Worm (Caenorhabditis elegans): ENCODE data around the gene npr-39.

DNA sequence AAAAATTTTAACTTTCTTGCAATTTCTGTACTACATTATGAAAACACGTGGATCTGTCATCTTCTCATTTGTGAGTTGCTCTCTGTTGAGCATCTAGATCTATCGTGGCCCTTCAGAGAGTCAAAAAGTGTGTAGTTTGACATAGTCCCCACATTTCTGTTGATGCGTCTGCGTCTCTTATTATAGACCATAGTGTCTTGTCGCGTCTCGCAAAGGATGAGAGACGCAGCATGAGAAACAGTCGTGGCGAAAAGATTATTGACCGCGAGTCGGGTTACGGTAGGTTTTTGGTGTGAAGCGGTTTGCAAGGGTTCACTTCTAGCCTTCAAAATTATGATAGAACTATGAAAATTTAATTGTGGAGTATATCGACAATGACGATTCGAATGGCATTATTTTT is 24.6 kb upstream of the npr-39 start:
- TF ChIP-seq Y105C5A.15 (GFP tag; IDR thresholded peaks at IDR 0.05) (no peak), hlh-11 (tag; optimal IDR thresholded peaks at IDR 0.05) (peak; percentile 66), nhr-25 (tag; optimal IDR thresholded peaks at IDR 0.05; ENCODE audit: borderline replicate concordance, insufficient read depth) (no peak), nhr-11 (tag; optimal IDR thresholded peaks at IDR 0.05) (peak; percentile 46), ceh-82 (tag; optimal IDR thresholded peaks at IDR 0.05) (no peak), lin-39 (tag; optimal IDR thresholded peaks at IDR 0.05) (no peak), egl-43 (GFP tag; IDR thresholded peaks at IDR 0.05) (no peak), ceh-32 (tag; optimal IDR thresholded peaks at IDR 0.05; ENCODE audit: poor library complexity) (no peak), ztf-11 (tag; optimal IDR thresholded peaks at IDR 0.05) (no peak), spr-1 (tag; optimal IDR thresholded peaks at IDR 0.05) (peak; percentile 10), unc-39 (tag; optimal IDR thresholded peaks at IDR 0.05) (no peak), dmd-9 (GFP tag; IDR thresholded peaks at IDR 0.05) (no peak), nhr-76 (tag; optimal IDR thresholded peaks at IDR 0.05) (no peak), nhr-111 (GFP tag; optimal IDR thresholded peaks at IDR 0.05) (no peak)

Data from whole organism, L4 larva.